Fruit fly (Drosophila melanogaster) whole organism, embryonic: ENCODE measurements around the gene CG43610.

Experiments
- Bdp1 ChIP-seq: fragments of 200-800 bp; sonication (Bioruptor generic); optimal IDR thresholded peaks from 3 replicates; lab custom pipeline; 2016; ENCODE audit warnings: missing biosample characterization, missing genetic modification characterization
- CG10543 ChIP-seq: fragments of 200-800 bp; sonication (Bioruptor generic); optimal IDR thresholded peaks from 3 replicates; lab custom pipeline; 2017; ENCODE audit warnings: missing biosample characterization, mild to moderate bottlenecking, missing genetic modification characterization, moderate library complexity
- CG12219 ChIP-seq: fragments of 200-800 bp; sonication (Bioruptor generic); optimal IDR thresholded peaks from 3 replicates; lab custom pipeline; 2018; ENCODE audit warnings: missing biosample characterization, mild to moderate bottlenecking, missing genetic modification characterization
- CG12769 ChIP-seq: fragments of 200-800 bp; sonication (Bioruptor generic); optimal IDR thresholded peaks from 2 replicates; lab custom pipeline; 2019; ENCODE audit warnings: missing biosample characterization, mild to moderate bottlenecking, missing genetic modification characterization, moderate library complexity
- CG17568 ChIP-seq: fragments of 200-800 bp; sonication (Bioruptor generic); optimal IDR thresholded peaks from 2 replicates; lab custom pipeline; 2018; ENCODE audit warnings: missing biosample characterization, mild to moderate bottlenecking, missing genetic modification characterization, moderate library complexity
- CG18262 ChIP-seq: fragments of 200-800 bp; optimal IDR thresholded peaks from 3 replicates; lab custom pipeline; 2019; ENCODE audit warnings: missing biosample characterization, mild to moderate bottlenecking, missing genetic modification characterization, moderate library complexity
- CG2712 ChIP-seq: fragments of 200-800 bp; optimal IDR thresholded peaks from 3 replicates; lab custom pipeline; 2019; ENCODE audit warnings: missing biosample characterization, mild to moderate bottlenecking, missing genetic modification characterization, moderate library complexity
- CG31441 ChIP-seq: fragments of 200-800 bp; sonication (Bioruptor generic); IDR thresholded peaks from 2 replicates; pipeline ENCODE4 v1.3.6; 2022; ENCODE audit warnings: missing biosample characterization, missing genetic modification characterization
- CG6791 ChIP-seq: fragments of 200-800 bp; sonication (Bioruptor generic); IDR thresholded peaks from 3 replicates; pipeline ENCODE4 v1.3.6; 2022; ENCODE audit warnings: missing biosample characterization, missing genetic modification characterization; ENCODE audit not compliant: partially characterized antibody
- CG8290 ChIP-seq, 3 experiments: fragments of 200-800 bp; sonication (Bioruptor generic); optimal IDR thresholded peaks; 2 replicates each; lab custom pipeline; 2016 to 2019; ENCODE audit warnings: missing biosample characterization in 3 of 3, missing genetic modification characterization in 3 of 3, mild to moderate bottlenecking in 2 of 3, moderate library complexity in 1 of 3
- CoRest ChIP-seq: fragments of 200-800 bp; sonication (Bioruptor generic); optimal IDR thresholded peaks from 3 replicates; lab custom pipeline; 2018; ENCODE audit warnings: missing biosample characterization, mild to moderate bottlenecking, missing genetic modification characterization, moderate library complexity
- Doc3 ChIP-seq: fragments of 200-800 bp; sonication (Bioruptor generic); IDR thresholded peaks from 3 replicates; pipeline ENCODE4 v1.3.6; 2022; ENCODE audit warnings: missing biosample characterization, missing genetic modification characterization; ENCODE audit not compliant: partially characterized antibody
- HLH54F ChIP-seq: fragments of 200-800 bp; sonication (Bioruptor generic); optimal IDR thresholded peaks from 3 replicates; lab custom pipeline; 2016; ENCODE audit warnings: missing biosample characterization, missing genetic modification characterization
- Jarid2 ChIP-seq: fragments of 200-800 bp; sonication (Bioruptor generic); optimal IDR thresholded peaks from 3 replicates; lab custom pipeline; 2017; ENCODE audit warnings: mild to moderate bottlenecking, missing biosample characterization, missing genetic modification reagents, missing genetic modification characterization
- Lhr ChIP-seq: fragments of 200-800 bp; sonication (Bioruptor generic); optimal IDR thresholded peaks from 3 replicates; lab custom pipeline; 2017; ENCODE audit warnings: mild to moderate bottlenecking, missing biosample characterization, missing genetic modification reagents, missing genetic modification characterization
- MESR4 ChIP-seq: fragments of 200-800 bp; sonication (Bioruptor generic); optimal IDR thresholded peaks from 2 replicates; lab custom pipeline; 2018; ENCODE audit warnings: missing biosample characterization, mild to moderate bottlenecking, missing genetic modification characterization, moderate library complexity
- Meics ChIP-seq: fragments of 200-800 bp; sonication (Bioruptor generic); optimal IDR thresholded peaks from 2 replicates; lab custom pipeline; 2017; ENCODE audit warnings: missing biosample characterization, mild to moderate bottlenecking, missing genetic modification characterization
- NC2β ChIP-seq: fragments of 200-800 bp; sonication (Bioruptor generic); optimal IDR thresholded peaks from 2 replicates; lab custom pipeline; 2016; ENCODE audit warnings: missing biosample characterization, missing genetic modification characterization
- Sox100B ChIP-seq: fragments of 200-800 bp; sonication (Bioruptor generic); optimal IDR thresholded peaks from 3 replicates; lab custom pipeline; 2018; ENCODE audit warnings: missing biosample characterization, mild to moderate bottlenecking, missing genetic modification characterization
- Stat92E ChIP-seq, 3 experiments: fragments of >200 bp in 2 of 3; fragments of 200-800 bp in 1 of 3; sonication (Bioruptor generic) in 1 of 3; optimal IDR thresholded peaks; 2 replicates each; lab custom pipeline; 2017 to 2019; ENCODE audit warnings: missing biosample characterization in 3 of 3, missing genetic modification characterization in 3 of 3, mild to moderate bottlenecking in 1 of 3, moderate library complexity in 1 of 3
- Trl ChIP-seq, 3 experiments: fragments of >200 bp in 2 of 3; fragments of 200-800 bp in 1 of 3; sonication (Bioruptor generic) in 1 of 3; optimal IDR thresholded peaks; 2 replicates in 1 of 3; 3 replicates in 2 of 3; lab custom pipeline; 2016 to 2017; ENCODE audit warnings: missing biosample characterization in 1 of 3, missing genetic modification characterization in 1 of 3
- abd-A ChIP-seq: fragments of 200-800 bp; sonication (Bioruptor generic); optimal IDR thresholded peaks from 3 replicates; lab custom pipeline; 2019; ENCODE audit warnings: missing biosample characterization, mild to moderate bottlenecking, missing genetic modification characterization, moderate library complexity
- bowl ChIP-seq: fragments of 200-800 bp; sonication (Bioruptor generic); IDR thresholded peaks from 2 replicates; pipeline ENCODE4 v1.3.6; 2022; ENCODE audit warnings: missing biosample characterization, missing genetic modification characterization
- bsh ChIP-seq, 2 experiments: fragments of 200-800 bp; sonication (Bioruptor generic); optimal IDR thresholded peaks; 2 replicates each; lab custom pipeline; 2017 to 2018; ENCODE audit warnings: mild to moderate bottlenecking in 2 of 2, missing biosample characterization in 2 of 2, missing genetic modification characterization in 2 of 2, moderate library complexity in 1 of 2
- btn ChIP-seq: fragments of 200-800 bp; sonication (Bioruptor generic); optimal IDR thresholded peaks from 2 replicates; lab custom pipeline; 2016; ENCODE audit warnings: missing biosample characterization, missing genetic modification characterization
- chm ChIP-seq: fragments of 200-800 bp; sonication (Bioruptor generic); IDR thresholded peaks from 2 replicates; pipeline ENCODE4 v1.3.6; 2022; ENCODE audit warnings: missing biosample characterization, missing genetic modification characterization
- disco-r ChIP-seq: fragments of 200-800 bp; sonication (Bioruptor generic); optimal IDR thresholded peaks from 2 replicates; lab custom pipeline; 2016; ENCODE audit warnings: missing biosample characterization, missing genetic modification characterization
- dmrt11E ChIP-seq: fragments of 200-800 bp; sonication (Bioruptor generic); optimal IDR thresholded peaks from 3 replicates; lab custom pipeline; 2018; ENCODE audit warnings: missing biosample characterization, mild to moderate bottlenecking, missing genetic modification characterization, moderate library complexity
- fd96Cb ChIP-seq: fragments of 200-800 bp; sonication (Bioruptor generic); optimal IDR thresholded peaks from 2 replicates; lab custom pipeline; 2018; ENCODE audit warnings: missing biosample characterization, mild to moderate bottlenecking, missing genetic modification characterization, moderate library complexity
- gcm2 ChIP-seq: fragments of 200-800 bp; sonication (Bioruptor generic); optimal IDR thresholded peaks from 2 replicates; lab custom pipeline; 2016; ENCODE audit warnings: missing biosample characterization, missing genetic modification characterization
- kni ChIP-seq: fragments of 200-800 bp; sonication (Bioruptor generic); optimal IDR thresholded peaks from 3 replicates; lab custom pipeline; 2017; ENCODE audit warnings: mild to moderate bottlenecking, missing biosample characterization, missing genetic modification reagents, missing genetic modification characterization
- lmd ChIP-seq: fragments of 200-800 bp; sonication (Bioruptor generic); IDR thresholded peaks from 2 replicates; pipeline ENCODE4 v1.3.6; 2022; ENCODE audit warnings: missing biosample characterization, missing genetic modification characterization
- maf-S ChIP-seq: fragments of 200-800 bp; sonication (Bioruptor generic); optimal IDR thresholded peaks from 2 replicates; lab custom pipeline; 2016; ENCODE audit warnings: missing biosample characterization, missing genetic modification characterization
- nmo ChIP-seq: fragments of 200-800 bp; sonication (Bioruptor generic); optimal IDR thresholded peaks from 2 replicates; lab custom pipeline; 2018; ENCODE audit warnings: missing biosample characterization, mild to moderate bottlenecking, missing genetic modification characterization, moderate library complexity
- onecut ChIP-seq: fragments of 200-800 bp; sonication (Bioruptor generic); IDR thresholded peaks from 2 replicates; pipeline ENCODE4 v1.3.6; 2022; ENCODE audit warnings: missing biosample characterization, missing genetic modification characterization
- phol ChIP-seq: fragments of 200-800 bp; sonication (Bioruptor generic); optimal IDR thresholded peaks from 3 replicates; lab custom pipeline; 2018; ENCODE audit warnings: missing biosample characterization, mild to moderate bottlenecking, missing genetic modification characterization, moderate library complexity
- repo ChIP-seq: fragments of 200-800 bp; sonication (Bioruptor generic); optimal IDR thresholded peaks from 2 replicates; lab custom pipeline; 2016; ENCODE audit warnings: missing biosample characterization, missing genetic modification characterization
- row ChIP-seq: fragments of 200-800 bp; sonication (Bioruptor generic); IDR thresholded peaks from 3 replicates; pipeline ENCODE4 v1.3.6; 2022; ENCODE audit warnings: missing biosample characterization, missing genetic modification characterization
- sd ChIP-seq: fragments of 200-800 bp; sonication (Bioruptor generic); optimal IDR thresholded peaks from 3 replicates; lab custom pipeline; 2018; ENCODE audit warnings: missing biosample characterization, mild to moderate bottlenecking, missing genetic modification characterization, moderate library complexity
- sens ChIP-seq: fragments of 200-800 bp; sonication (Bioruptor generic); peaks from one replicate; lab custom pipeline; 2016; ENCODE audit warnings: missing biosample characterization, missing genetic modification characterization
- sim ChIP-seq: fragments of 200-800 bp; sonication (Bioruptor generic); IDR thresholded peaks from 2 replicates; pipeline ENCODE4 v1.3.6; 2022; ENCODE audit warnings: missing biosample characterization, missing genetic modification characterization
- slp2 ChIP-seq: fragments of 200-800 bp; sonication (Bioruptor generic); optimal IDR thresholded peaks from 2 replicates; lab custom pipeline; 2016; ENCODE audit warnings: missing biosample characterization, missing genetic modification characterization
- sna ChIP-seq: fragments of 200-800 bp; sonication (Bioruptor generic); IDR thresholded peaks from 2 replicates; pipeline ENCODE4 v1.3.6; 2022; ENCODE audit warnings: missing biosample characterization, missing genetic modification characterization; ENCODE audit not compliant: partially characterized antibody
- sob ChIP-seq: fragments of 200-800 bp; sonication (Bioruptor generic); IDR thresholded peaks from 2 replicates; pipeline ENCODE4 v1.3.6; 2022; ENCODE audit warnings: missing biosample characterization, missing genetic modification characterization
- vvl ChIP-seq: fragments of 200-800 bp; sonication (Bioruptor generic); IDR thresholded peaks from 2 replicates; pipeline ENCODE4 v1.3.6; 2022; ENCODE audit warnings: missing biosample characterization, missing genetic modification characterization
- wek ChIP-seq: fragments of 200-800 bp; sonication (Bioruptor generic); optimal IDR thresholded peaks from 3 replicates; lab custom pipeline; 2018; ENCODE audit warnings: missing biosample characterization, mild to moderate bottlenecking, missing genetic modification characterization, moderate library complexity
- z ChIP-seq: fragments of 200-800 bp; sonication (Bioruptor generic); IDR thresholded peaks from 3 replicates; pipeline ENCODE4 v1.3.6; 2022; ENCODE audit warnings: missing biosample characterization, missing genetic modification characterization
- zf30C ChIP-seq: fragments of 200-800 bp; sonication (Bioruptor generic); optimal IDR thresholded peaks from 3 replicates; lab custom pipeline; 2018; ENCODE audit warnings: missing biosample characterization, mild to moderate bottlenecking, missing genetic modification characterization

The CG43610 gene

dm6 chr2L:6794956-6795522 lies 4.0 kb upstream of the CG43610 start (continued):
- TF ChIP-seq bsh (GFP tag; optimal IDR thresholded peaks at IDR 0.05; lab: Kevin White, UChicago) (peak in 1 of 2 experiments; percentile 7), sim (GFP tag; lab: Robert Waterston, UW) (0 out of 2 replicates have a peak, but pooled peaks have one; percentile 43), Stat92E (GFP tag; optimal IDR thresholded peaks at IDR 0.05; lab: Kevin White, UChicago) (no peak), btn (GFP tag; lab: Kevin White, UChicago) (peak; percentile 27), Bdp1 (GFP tag; lab: Kevin White, UChicago) (no peak), CG2712 (tag; lab: Kevin White, UChicago) (peak; percentile 25), HLH54F (peak; percentile 19), CG18262 (tag; lab: Kevin White, UChicago) (peak; percentile 5), sna (GFP tag; lab: Robert Waterston, UW) (no peak), Sox100B (GFP tag; lab: Kevin White, UChicago) (peak; percentile 1), slp2 (GFP tag; lab: Kevin White, UChicago) (peak; percentile 47), sens (peak; percentile 80), repo (GFP tag; lab: Kevin White, UChicago) (peak; percentile 8), sob (GFP tag; lab: Robert Waterston, UW) (no peak), NC2β (GFP tag; lab: Kevin White, UChicago) (no peak), bowl (GFP tag; lab: Robert Waterston, UW) (0 out of 2 replicates have a peak, but pooled peaks have one; percentile 26), maf-S (GFP tag; lab: Kevin White, UChicago) (no peak), z (GFP tag; lab: Robert Waterston, UW) (peak; percentile 74), kni (peak; percentile 72), Jarid2 (GFP tag; lab: Kevin White, UChicago) (no peak), row (GFP tag; lab: Robert Waterston, UW) (peak; percentile 52; the same call in 2 of the 3 replicates), chm (GFP tag; lab: Robert Waterston, UW) (0 out of 2 replicates have a peak, but pooled peaks have one; percentile 14), gcm2 (no peak), nmo (GFP tag; lab: Kevin White, UChicago) (peak; percentile 35), CG12219 (GFP tag; lab: Kevin White, UChicago) (no peak), dmrt11E (tag; lab: Kevin White, UChicago) (peak; percentile 31), vvl (no peak), CoRest (tag; lab: Kevin White, UChicago) (no peak), CG12769 (tag; lab: Kevin White, UChicago) (no peak), onecut (GFP tag; lab: Robert Waterston, UW) (no peak; the same call in 1 of the 2 replicates), abd-A (tag; lab: Kevin White, UChicago) (peak; percentile 79), Lhr (GFP tag; lab: Kevin White, UChicago) (no peak), Meics (GFP tag; lab: Kevin White, UChicago) (peak; percentile 56), CG6791 (GFP tag; lab: Robert Waterston, UW) (no peak), sd (tag; lab: Kevin White, UChicago) (peak; percentile 52), fd96Cb (peak; percentile 35), CG17568 (no peak), CG31441 (GFP tag; lab: Robert Waterston, UW) (0 out of 2 replicates have a peak, but pooled peaks have one; percentile 15), MESR4 (no peak), Doc3 (GFP tag; lab: Robert Waterston, UW) (no peak), zf30C (peak; percentile 78), wek (GFP tag; lab: Kevin White, UChicago) (no peak), Trl (optimal IDR thresholded peaks at IDR 0.05; lab: Kevin White, UChicago) (peak in 1 of 2 experiments; percentile 14), Trl (GFP tag; optimal IDR thresholded peaks at IDR 0.05; lab: Kevin White, UChicago) (no peak), CG10543 (peak; percentile 29), disco-r (GFP tag; lab: Kevin White, UChicago) (no peak), phol (tag; lab: Kevin White, UChicago) (peak; percentile 24), lmd (GFP tag; lab: Robert Waterston, UW) (peak; percentile 32; the same call in 1 of the 2 replicates), CG8290 (GFP tag; optimal IDR thresholded peaks at IDR 0.05; lab: Kevin White, UChicago) (no peak), CG8290 (tag; optimal IDR thresholded peaks at IDR 0.05; lab: Kevin White, UChicago) (peak in 1 of 2 experiments; percentile 26)
